Worm (Caenorhabditis elegans): ENCODE data around the gene F28C10.1.

Gene F28C10.1

ce11 chrX:506848-507247 lies 36.1 kb upstream of the F28C10.1 start, which contains the start of gene B0310.2:
Gene B0310.2 (minus strand): TSS chrX:506948.
- TF ChIP-seq nhr-76 (tag; optimal IDR thresholded peaks at IDR 0.05) = no peak
- no peak for TF ChIP-seq mls-2 (tag; optimal IDR thresholded peaks at IDR 0.05)
- TF ChIP-seq nhr-237 (tag; optimal IDR thresholded peaks at IDR 0.05) = no peak
- TF ChIP-seq lsy-2 (tag; optimal IDR thresholded peaks at IDR 0.05) = no peak
- TF ChIP-seq unc-62 (GFP tag; optimal IDR thresholded peaks at IDR 0.05) = no peak
- TF ChIP-seq unc-120 (tag; optimal IDR thresholded peaks at IDR 0.05; ENCODE audit: poor library complexity, severe bottlenecking) = no peak

ce11 chrX:514023-514422 lies 28.9 kb upstream of the F28C10.1 start:
- TF ChIP-seq hlh-1 (tag; optimal IDR thresholded peaks at IDR 0.05) = no peak
- TF ChIP-seq ztf-11 (tag; optimal IDR thresholded peaks at IDR 0.05) = no peak
- no peak for TF ChIP-seq nhr-76 (tag; optimal IDR thresholded peaks at IDR 0.05)
- TF ChIP-seq sptf-1 (tag; optimal IDR thresholded peaks at IDR 0.05) = no peak
- TF ChIP-seq nhr-2 (tag; optimal IDR thresholded peaks at IDR 0.05) = no peak
- no peak for TF ChIP-seq tbx-8 (GFP tag; optimal IDR thresholded peaks at IDR 0.05)
- no peak for TF ChIP-seq ceh-83 (GFP tag; optimal IDR thresholded peaks at IDR 0.05)
- no peak for TF ChIP-seq sem-2 (GFP tag; optimal IDR thresholded peaks at IDR 0.05)
- TF ChIP-seq flh-1 (GFP tag; optimal IDR thresholded peaks at IDR 0.05) = no peak

- no peak for TF ChIP-seq hlh-1 (tag; optimal IDR thresholded peaks at IDR 0.05)
- TF ChIP-seq nhr-76 (tag; optimal IDR thresholded peaks at IDR 0.05) = no peak
- TF ChIP-seq lsy-2 (tag; optimal IDR thresholded peaks at IDR 0.05) = no peak
- no peak for TF ChIP-seq ces-1 (GFP tag; optimal IDR thresholded peaks at IDR 0.05)
- TF ChIP-seq ceh-39 (tag; optimal IDR thresholded peaks at IDR 0.05) = no peak
- no peak for TF ChIP-seq nhr-237 (tag; optimal IDR thresholded peaks at IDR 0.05)
- TF ChIP-seq drap-1 (GFP tag; optimal IDR thresholded peaks at IDR 0.05) = no peak
- TF ChIP-seq unc-39 (tag; optimal IDR thresholded peaks at IDR 0.05) = no peak
- no peak for TF ChIP-seq tbx-8 (GFP tag; optimal IDR thresholded peaks at IDR 0.05)
- no peak for TF ChIP-seq mep-1 (tag; optimal IDR thresholded peaks at IDR 0.05)
- no peak for TF ChIP-seq mls-2 (tag; optimal IDR thresholded peaks at IDR 0.05)
- TF ChIP-seq flh-1 (GFP tag; optimal IDR thresholded peaks at IDR 0.05) = no peak
- no peak for TF ChIP-seq nhr-2 (tag; optimal IDR thresholded peaks at IDR 0.05)
- no peak for TF ChIP-seq ztf-11 (tag; optimal IDR thresholded peaks at IDR 0.05)
- no peak for TF ChIP-seq lin-32 (GFP tag; optimal IDR thresholded peaks at IDR 0.05)
- TF ChIP-seq unc-62 (GFP tag; optimal IDR thresholded peaks at IDR 0.05) = no peak
Measured at ce11 chrX:520881-521280, 22.0 kb upstream of the F28C10.1 start, which contains the start of gene B0310.3. Gene B0310.3 (minus strand): TSS chrX:520981.

- TF ChIP-seq drap-1 (GFP tag; optimal IDR thresholded peaks at IDR 0.05) (no peak), tbx-8 (GFP tag; optimal IDR thresholded peaks at IDR 0.05) (no peak), nhr-76 (tag; optimal IDR thresholded peaks at IDR 0.05) (no peak), lin-32 (GFP tag; optimal IDR thresholded peaks at IDR 0.05) (no peak), ceh-39 (tag; optimal IDR thresholded peaks at IDR 0.05) (no peak), ceh-83 (GFP tag; optimal IDR thresholded peaks at IDR 0.05) (no peak), cnd-1 (tag; optimal IDR thresholded peaks at IDR 0.05) (no peak), sptf-1 (tag; optimal IDR thresholded peaks at IDR 0.05) (no peak), elt-1 (tag; optimal IDR thresholded peaks at IDR 0.05; ENCODE audit: borderline replicate concordance, insufficient read depth) (no peak), elt-3 (tag; optimal IDR thresholded peaks at IDR 0.05) (no peak), mep-1 (tag; optimal IDR thresholded peaks at IDR 0.05) (no peak), snpc-4 (tag; optimal IDR thresholded peaks at IDR 0.05) (no peak), flh-1 (GFP tag; optimal IDR thresholded peaks at IDR 0.05) (no peak), nhr-28 (tag; optimal IDR thresholded peaks at IDR 0.05) (no peak), nhr-237 (tag; optimal IDR thresholded peaks at IDR 0.05) (no peak), mls-2 (tag; optimal IDR thresholded peaks at IDR 0.05) (no peak), blmp-1 (tag; optimal IDR thresholded peaks at IDR 0.05) (no peak)
Measured at ce11 chrX:524498-524897, 18.4 kb upstream of the F28C10.1 start.

ce11 chrX:527663-528062 lies 15.2 kb upstream of the F28C10.1 start:
- no peak for TF ChIP-seq ces-1 (GFP tag; optimal IDR thresholded peaks at IDR 0.05)
- no peak for TF ChIP-seq unc-62 (GFP tag; optimal IDR thresholded peaks at IDR 0.05)
- no peak for TF ChIP-seq M03D4.4 (tag; optimal IDR thresholded peaks at IDR 0.05)
- no peak for TF ChIP-seq unc-39 (tag; optimal IDR thresholded peaks at IDR 0.05)
- no peak for TF ChIP-seq lin-32 (GFP tag; optimal IDR thresholded peaks at IDR 0.05)
- no peak for TF ChIP-seq snpc-4 (tag; optimal IDR thresholded peaks at IDR 0.05)
- no peak for TF ChIP-seq bed-3 (GFP tag; optimal IDR thresholded peaks at IDR 0.05)

- TF ChIP-seq lsy-2 (tag; optimal IDR thresholded peaks at IDR 0.05) = no peak
- no peak for TF ChIP-seq elt-1 (tag; optimal IDR thresholded peaks at IDR 0.05; ENCODE audit: borderline replicate concordance, insufficient read depth)
- TF ChIP-seq ham-2 (GFP tag; optimal IDR thresholded peaks at IDR 0.05) = no peak
- TF ChIP-seq cnd-1 (tag; optimal IDR thresholded peaks at IDR 0.05) = no peak
- no peak for TF ChIP-seq ceh-43 (GFP tag; optimal IDR thresholded peaks at IDR 0.05)
- no peak for TF ChIP-seq mls-2 (tag; optimal IDR thresholded peaks at IDR 0.05)
- no peak for TF ChIP-seq zip-8 (tag; optimal IDR thresholded peaks at IDR 0.05)
- no peak for TF ChIP-seq M03D4.4 (tag; optimal IDR thresholded peaks at IDR 0.05)
Measured at ce11 chrX:528761-529160, 14.1 kb upstream of the F28C10.1 start.

Measured in whole organism, mixed stage, embryonic.